Worm (Caenorhabditis elegans) whole organism, L4/young adult: Measurements from ENCODE around the gene eif-3.F.

Experiments used
- W03F9.2 ChIP-seq: fragments of 150-350 bp; optimal IDR thresholded peaks from 2 replicates; lab custom pipeline; 2014; ENCODE audit warnings: missing biosample characterization, missing genetic modification characterization
- dao-5 ChIP-seq: sonication (generic microtip); optimal IDR thresholded peaks from 2 replicates; lab custom pipeline; 2016; ENCODE audit warnings: missing genotype, missing genetic modification characterization, moderate library complexity, missing compliant biosample characterization

ce11 chrII:9358230-9358629, 26.8 kb downstream of the eif-3.F start, which contains the start of gene mel-11:
- TF ChIP-seq dao-5 (tag; lab: Kevin White, UChicago): no peak
- no peak for TF ChIP-seq W03F9.2 (tag; lab: Kevin White, UChicago)
